Worm (Caenorhabditis elegans) whole organism, L1 larva: ENCODE data around the gene Y47D3A.31.

Experiments
- C16A3.4 ChIP-seq: fragments of 150-350 bp; optimal IDR thresholded peaks from 2 replicates; lab custom pipeline; 2014; ENCODE audit warnings: missing biosample characterization, missing genetic modification characterization
- C34B4.2 ChIP-seq: sonication (generic microtip); optimal IDR thresholded peaks from 2 replicates; lab custom pipeline; 2017; ENCODE audit warnings: mild to moderate bottlenecking, missing genetic modification characterization, missing compliant biosample characterization
- F16B12.6 ChIP-seq: fragments of 150-350 bp; optimal IDR thresholded peaks from 2 replicates; lab custom pipeline; 2014; ENCODE audit warnings: missing biosample characterization, missing genetic modification characterization
- Y116A8C.19 ChIP-seq: sonication (generic microtip); optimal IDR thresholded peaks from 2 replicates; lab custom pipeline; 2016; ENCODE audit warnings: missing compliant biosample characterization, missing genetic modification characterization, borderline replicate concordance
- aha-1 ChIP-seq: fragments of 150-350 bp; optimal IDR thresholded peaks from 2 replicates; lab custom pipeline; 2014; ENCODE audit warnings: missing biosample characterization, missing genetic modification characterization
- alr-1 ChIP-seq: fragments of 200-800 bp; sonication (Bioruptor generic); optimal IDR thresholded peaks from 2 replicates; lab custom pipeline; 2018; ENCODE audit warnings: borderline replicate concordance, mild to moderate bottlenecking, missing genetic modification characterization, missing compliant biosample characterization
- ama-1 ChIP-seq: fragments of 150-350 bp; optimal IDR thresholded peaks from 2 replicates; lab custom pipeline; 2014
- blmp-1 ChIP-seq: fragments of 150-350 bp; optimal IDR thresholded peaks from 2 replicates; lab custom pipeline; 2014; ENCODE audit warnings: missing biosample characterization, missing genetic modification characterization
- ceh-63 ChIP-seq: fragments of 200-800 bp; sonication (Bioruptor generic); optimal IDR thresholded peaks from 2 replicates; lab custom pipeline; 2018; ENCODE audit warnings: mild to moderate bottlenecking, missing genetic modification characterization, missing compliant biosample characterization
- ceh-8 ChIP-seq: fragments of 200-800 bp; sonication (Bioruptor generic); optimal IDR thresholded peaks from 2 replicates; lab custom pipeline; 2018; ENCODE audit warnings: mild to moderate bottlenecking, missing genetic modification characterization, moderate library complexity, missing compliant biosample characterization
- ceh-82 ChIP-seq, 3 experiments: fragments of 150-350 bp in 1 of 3; sonication (generic microtip) in 2 of 3; optimal IDR thresholded peaks; 2 replicates each; lab custom pipeline; 2014 to 2017; ENCODE audit warnings: missing biosample characterization in 3 of 3, missing genetic modification characterization in 3 of 3
- ceh-88 ChIP-seq: fragments of 200-800 bp; sonication (Bioruptor generic); IDR thresholded peaks from 2 replicates; pipeline ENCODE4 v1.3.6; 2022; ENCODE audit warnings: missing genetic modification characterization, missing compliant biosample characterization
- dpl-1 ChIP-seq, 3 experiments: fragments of 150-350 bp in 2 of 3; sonication (generic microtip) in 1 of 3; optimal IDR thresholded peaks; 2 replicates each; lab custom pipeline; 2014 to 2017; ENCODE audit warnings: missing biosample characterization in 3 of 3, missing genetic modification characterization in 3 of 3, missing genetic modification reagents in 3 of 3
- efl-1 ChIP-seq, 4 experiments: fragments of 150-350 bp; optimal IDR thresholded peaks in 3 of 4; peaks in 1 of 4; 1 replicate in 1 of 4; 2 replicates in 3 of 4; lab custom pipeline; 2014; ENCODE audit warnings: missing biosample characterization in 2 of 4, missing genetic modification characterization in 2 of 4, missing genetic modification reagents in 2 of 4
- egl-13 ChIP-seq: sonication (generic microtip); optimal IDR thresholded peaks from 2 replicates; lab custom pipeline; 2016; ENCODE audit warnings: missing genotype, missing genetic modification reagents, missing genetic modification characterization, missing compliant biosample characterization
- elt-3 ChIP-seq, 6 experiments: fragments of 150-350 bp in 1 of 6; sonication (generic microtip); optimal IDR thresholded peaks; 2 replicates each; lab custom pipeline; 2017 to 2018; ENCODE audit warnings: missing biosample characterization in 6 of 6, missing genetic modification characterization in 6 of 6, inconsistent platforms in 1 of 6
- fkh-10 ChIP-seq: sonication (generic microtip); optimal IDR thresholded peaks from 2 replicates; lab custom pipeline; 2017; ENCODE audit warnings: missing biosample characterization, missing genetic modification reagents, missing genetic modification characterization
- fos-1 ChIP-seq: fragments of 150-350 bp; optimal IDR thresholded peaks from 2 replicates; lab custom pipeline; 2014; ENCODE audit warnings: missing biosample characterization, missing genetic modification characterization
- grh-1 ChIP-seq: fragments of 200-800 bp; sonication (Bioruptor generic); IDR thresholded peaks from 2 replicates; pipeline ENCODE4 v1.3.6; 2022; ENCODE audit warnings: missing genetic modification reagents, missing genetic modification characterization, missing compliant biosample characterization
- irx-1 ChIP-seq: sonication (generic microtip); optimal IDR thresholded peaks from 2 replicates; lab custom pipeline; 2016; ENCODE audit warnings: missing genetic modification characterization, missing compliant biosample characterization
- isw-1 ChIP-seq: fragments of 200-800 bp; sonication (Bioruptor generic); IDR thresholded peaks from 2 replicates; pipeline ENCODE4 v1.3.6; 2022; ENCODE audit warnings: missing genetic modification characterization, missing compliant biosample characterization
- lin-13 ChIP-seq: fragments of 150-350 bp; optimal IDR thresholded peaks from 2 replicates; lab custom pipeline; 2014; ENCODE audit warnings: missing biosample characterization, missing genetic modification reagents, missing genetic modification characterization
- lin-14 ChIP-seq: fragments of 200-800 bp; sonication (Bioruptor generic); optimal IDR thresholded peaks from 2 replicates; lab custom pipeline; 2018; ENCODE audit warnings: mild to moderate bottlenecking, missing genetic modification characterization, moderate library complexity, missing compliant biosample characterization
- lin-35 ChIP-seq, 2 experiments: fragments of 150-350 bp; optimal IDR thresholded peaks; 2 replicates each; lab custom pipeline; 2014; ENCODE audit warnings: missing biosample characterization in 2 of 2, missing genetic modification characterization in 2 of 2, missing genetic modification reagents in 2 of 2
- lin-39 ChIP-seq: fragments of 150-350 bp; optimal IDR thresholded peaks from 2 replicates; lab custom pipeline; 2014; ENCODE audit warnings: missing biosample characterization, missing genetic modification reagents, missing genetic modification characterization
- lir-3 ChIP-seq: sonication (generic microtip); optimal IDR thresholded peaks from 2 replicates; lab custom pipeline; 2016; ENCODE audit warnings: mild to moderate bottlenecking, missing genetic modification characterization, moderate library complexity, missing compliant biosample characterization; ENCODE audit not compliant: poor library complexity
- mab-9 ChIP-seq: fragments of 200-800 bp; sonication (Bioruptor generic); IDR thresholded peaks from 2 replicates; pipeline ENCODE4 v1.3.6; 2022; ENCODE audit warnings: missing genetic modification reagents, missing genetic modification characterization, missing compliant biosample characterization
- mdl-1 ChIP-seq, 2 experiments: fragments of 150-350 bp; optimal IDR thresholded peaks; 2 replicates each; lab custom pipeline; 2014 to 2017; ENCODE audit warnings: missing biosample characterization in 2 of 2, missing genetic modification characterization in 2 of 2, inconsistent platforms in 1 of 2
- mef-2 ChIP-seq: fragments of 150-350 bp; optimal IDR thresholded peaks from 2 replicates; lab custom pipeline; 2014; ENCODE audit warnings: missing biosample characterization, missing genetic modification characterization
- mep-1 ChIP-seq: fragments of 150-350 bp; optimal IDR thresholded peaks from 2 replicates; lab custom pipeline; 2014; ENCODE audit warnings: missing biosample characterization, missing genetic modification characterization
- nhr-11 ChIP-seq: fragments of 150-350 bp; optimal IDR thresholded peaks from 2 replicates; lab custom pipeline; 2014; ENCODE audit warnings: missing biosample characterization, missing genetic modification characterization
- nhr-28 ChIP-seq: fragments of 150-350 bp; optimal IDR thresholded peaks from 2 replicates; lab custom pipeline; 2014; ENCODE audit warnings: missing biosample characterization, missing genetic modification characterization
- nhr-47 ChIP-seq: sonication (generic microtip); optimal IDR thresholded peaks from 2 replicates; lab custom pipeline; 2016; ENCODE audit warnings: mild to moderate bottlenecking, missing genetic modification characterization, moderate library complexity, missing compliant biosample characterization
- nhr-71 ChIP-seq: sonication (generic microtip); optimal IDR thresholded peaks from 2 replicates; lab custom pipeline; 2016; ENCODE audit warnings: mild to moderate bottlenecking, missing genetic modification characterization, moderate library complexity, missing compliant biosample characterization
- nhr-76 ChIP-seq: sonication (generic microtip); optimal IDR thresholded peaks from 2 replicates; lab custom pipeline; 2017; ENCODE audit warnings: missing biosample characterization, missing genetic modification characterization
- nhr-85 ChIP-seq: sonication (generic microtip); peaks from one replicate; lab custom pipeline; 2016; ENCODE audit warnings: missing genetic modification characterization, inconsistent platforms, missing compliant biosample characterization
- nhr-90 ChIP-seq: sonication (generic microtip); optimal IDR thresholded peaks from 2 replicates; lab custom pipeline; 2016; ENCODE audit warnings: mild to moderate bottlenecking, missing genetic modification characterization, missing compliant biosample characterization; ENCODE audit not compliant: poor library complexity
- pax-3 ChIP-seq: fragments of 200-800 bp; sonication (Bioruptor generic); optimal IDR thresholded peaks from 2 replicates; lab custom pipeline; 2018; ENCODE audit warnings: mild to moderate bottlenecking, missing genetic modification characterization, moderate library complexity, missing compliant biosample characterization
- rnt-1 ChIP-seq: sonication (generic microtip); optimal IDR thresholded peaks from 2 replicates; lab custom pipeline; 2016; ENCODE audit warnings: mild to moderate bottlenecking, missing genetic modification characterization, moderate library complexity, missing compliant biosample characterization
- sox-4 ChIP-seq: sonication (generic microtip); optimal IDR thresholded peaks from 2 replicates; lab custom pipeline; 2016; ENCODE audit warnings: missing genetic modification characterization, missing compliant biosample characterization
- sptf-1 ChIP-seq: fragments of 150-350 bp; optimal IDR thresholded peaks from 2 replicates; lab custom pipeline; 2014; ENCODE audit warnings: missing biosample characterization, missing genetic modification characterization
- sup-37 ChIP-seq: fragments of 200-800 bp; sonication (Bioruptor generic); optimal IDR thresholded peaks from 2 replicates; lab custom pipeline; 2018; ENCODE audit warnings: mild to moderate bottlenecking, missing genetic modification characterization, missing compliant biosample characterization
- swsn-7 ChIP-seq: sonication (generic microtip); optimal IDR thresholded peaks from 2 replicates; lab custom pipeline; 2016; ENCODE audit warnings: missing genetic modification characterization, missing compliant biosample characterization
- tlp-1 ChIP-seq: fragments of 150-350 bp; optimal IDR thresholded peaks from 2 replicates; lab custom pipeline; 2014; ENCODE audit warnings: missing biosample characterization, missing genetic modification characterization
- unc-130 ChIP-seq: fragments of 150-350 bp; optimal IDR thresholded peaks from 2 replicates; lab custom pipeline; 2017; ENCODE audit warnings: missing biosample characterization, missing genetic modification characterization, inconsistent platforms
- unc-30 ChIP-seq: sonication (generic microtip); optimal IDR thresholded peaks from 2 replicates; lab custom pipeline; 2017; ENCODE audit warnings: missing biosample characterization, missing genetic modification characterization
- unc-62 ChIP-seq: fragments of 150-350 bp; optimal IDR thresholded peaks from 2 replicates; lab custom pipeline; 2014; ENCODE audit warnings: missing biosample characterization, missing genetic modification reagents, missing genetic modification characterization
- unc-86 ChIP-seq: sonication (generic microtip); optimal IDR thresholded peaks from 2 replicates; lab custom pipeline; 2016; ENCODE audit warnings: missing genetic modification characterization, missing compliant biosample characterization
- unc-98 ChIP-seq: fragments of 200-800 bp; sonication (Bioruptor generic); IDR thresholded peaks from 2 replicates; pipeline ENCODE4 v1.3.6; 2022; ENCODE audit warnings: missing genetic modification characterization, missing compliant biosample characterization
- vab-15 ChIP-seq: sonication (generic microtip); optimal IDR thresholded peaks from 2 replicates; lab custom pipeline; 2017; ENCODE audit warnings: missing genotype, mild to moderate bottlenecking, missing genetic modification characterization, missing compliant biosample characterization
- zip-4 ChIP-seq: fragments of 200-800 bp; sonication (Bioruptor generic); optimal IDR thresholded peaks from 2 replicates; lab custom pipeline; 2018; ENCODE audit warnings: mild to moderate bottlenecking, missing genetic modification characterization, moderate library complexity, missing compliant biosample characterization
- ztf-11 ChIP-seq, 2 experiments: sonication (generic microtip); optimal IDR thresholded peaks; 2 replicates each; lab custom pipeline; 2016 to 2017; ENCODE audit warnings: missing genetic modification characterization in 2 of 2, missing biosample characterization in 1 of 2, missing compliant biosample characterization in 1 of 2
- ztf-4 ChIP-seq: fragments of 150-350 bp; optimal IDR thresholded peaks from 2 replicates; lab custom pipeline; 2014; ENCODE audit warnings: missing biosample characterization, missing genetic modification characterization

Y47D3A.31 gene

DNA sequence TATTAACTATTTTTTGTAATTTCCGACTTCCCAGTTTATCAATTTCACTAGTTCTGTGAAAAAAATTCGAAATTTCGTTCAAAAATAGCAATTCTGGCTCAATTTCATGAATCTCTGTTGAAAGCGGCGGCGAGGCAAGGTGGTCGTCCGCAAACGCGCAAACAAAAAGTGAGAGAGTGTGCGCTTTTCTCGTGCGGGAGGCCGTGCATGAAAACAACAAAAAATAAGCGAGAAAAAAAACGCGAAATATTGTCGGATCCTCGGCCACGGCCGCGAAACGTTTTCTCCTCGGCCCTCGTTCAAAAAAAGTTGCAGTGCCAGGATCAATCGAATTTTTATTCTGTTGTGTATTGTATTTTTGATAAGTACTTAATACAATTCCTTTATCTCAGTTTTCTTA is 44.3 kb downstream of the Y47D3A.31 start (continued):
- TF ChIP-seq mef-2 (tag; lab: Kevin White, UChicago) = no peak
- no peak for TF ChIP-seq nhr-28 (tag; lab: Kevin White, UChicago)
- TF ChIP-seq efl-1 (optimal IDR thresholded peaks at IDR 0.05; lab: Kevin White, UChicago) = peak; percentile 32 to 74
- TF ChIP-seq efl-1 (GFP tag; optimal IDR thresholded peaks at IDR 0.05 in 1 of 2; lab: Kevin White, UChicago) = peak; percentile 66 to 95
- peak; percentile 71 for TF ChIP-seq nhr-85 (tag; lab: Kevin White, UChicago)
- no peak for TF ChIP-seq nhr-76 (tag; lab: Kevin White, UChicago)
- no peak for TF ChIP-seq ama-1 (lab: Kevin White, UChicago)
- peak; percentile 46 for TF ChIP-seq zip-4 (GFP tag; lab: Kevin White, UChicago)
- TF ChIP-seq grh-1 = peak; percentile 59
- TF ChIP-seq isw-1 = peak; percentile 59
- TF ChIP-seq nhr-11 (tag; lab: Kevin White, UChicago) = no peak
- peak; percentile 67 for TF ChIP-seq irx-1 (tag; lab: Kevin White, UChicago)
- TF ChIP-seq mdl-1 (tag; optimal IDR thresholded peaks at IDR 0.05; lab: Kevin White, UChicago) = no peak
- TF ChIP-seq mep-1 (tag; lab: Kevin White, UChicago) = peak; percentile 38
- TF ChIP-seq nhr-90 (tag; lab: Kevin White, UChicago) = peak; percentile 77
- TF ChIP-seq mab-9 (GFP tag; lab: Robert Waterston, UW) = peak; percentile 64
- no peak for TF ChIP-seq ceh-88
- TF ChIP-seq sptf-1 (tag; lab: Kevin White, UChicago) = no peak
- TF ChIP-seq unc-62 (GFP tag; lab: Kevin White, UChicago) = no peak
- TF ChIP-seq pax-3 (tag; lab: Kevin White, UChicago) = peak; percentile 52
- TF ChIP-seq ceh-82 (tag; optimal IDR thresholded peaks at IDR 0.05; lab: Kevin White, UChicago) = peak; percentile 10 to 29 (median 14)
- TF ChIP-seq unc-86 (tag; lab: Kevin White, UChicago) = peak; percentile 46
- TF ChIP-seq elt-3 (tag; optimal IDR thresholded peaks at IDR 0.05; lab: Kevin White, UChicago) = no peak
- no peak for TF ChIP-seq sup-37
- peak; percentile 59 for TF ChIP-seq egl-13
- TF ChIP-seq nhr-47 (tag; lab: Kevin White, UChicago) = peak; percentile 82
- TF ChIP-seq unc-30 (tag; lab: Kevin White, UChicago) = no peak
- TF ChIP-seq ceh-63 (GFP tag; lab: Kevin White, UChicago) = no peak
- TF ChIP-seq ztf-11 (tag; optimal IDR thresholded peaks at IDR 0.05; lab: Kevin White, UChicago) = peak in 1 of 2 experiments; percentile 71
- no peak for TF ChIP-seq vab-15 (tag; lab: Kevin White, UChicago)
- TF ChIP-seq lir-3 (tag; lab: Kevin White, UChicago) = peak; percentile 81
- TF ChIP-seq fkh-10 (GFP tag; lab: Kevin White, UChicago) = no peak
- peak; percentile 57 for TF ChIP-seq sox-4 (tag; lab: Kevin White, UChicago)
- TF ChIP-seq ztf-4 (tag; lab: Kevin White, UChicago) = no peak
- peak; percentile 77 for TF ChIP-seq lin-14
- peak; percentile 93 for TF ChIP-seq rnt-1 (tag; lab: Kevin White, UChicago)
- TF ChIP-seq alr-1 (tag; lab: Kevin White, UChicago) = no peak
- no peak for TF ChIP-seq C34B4.2
- TF ChIP-seq lin-35 (GFP tag; optimal IDR thresholded peaks at IDR 0.05; lab: Kevin White, UChicago) = peak; percentile 32 to 59
- no peak for TF ChIP-seq tlp-1
- no peak for TF ChIP-seq blmp-1 (tag; lab: Kevin White, UChicago)
- TF ChIP-seq lin-13 (GFP tag; lab: Kevin White, UChicago) = no peak
- TF ChIP-seq nhr-71 (tag; lab: Kevin White, UChicago) = peak; percentile 77
- no peak for TF ChIP-seq lin-39 (tag; lab: Kevin White, UChicago)
- no peak for TF ChIP-seq unc-130
- peak; percentile 46; the same call in 1 of the 2 replicates for TF ChIP-seq unc-98 (GFP tag; lab: Robert Waterston, UW)
- no peak for TF ChIP-seq aha-1 (tag; lab: Kevin White, UChicago)
- no peak for TF ChIP-seq fos-1 (tag; lab: Kevin White, UChicago)
- TF ChIP-seq swsn-7 (tag; lab: Kevin White, UChicago) = peak; percentile 63
- peak; percentile 34 to 57 (median 56) for TF ChIP-seq dpl-1 (GFP tag; optimal IDR thresholded peaks at IDR 0.05; lab: Kevin White, UChicago)
- TF ChIP-seq F16B12.6 = no peak
- peak; percentile 36 for TF ChIP-seq ceh-8 (GFP tag; lab: Kevin White, UChicago)
- no peak for TF ChIP-seq C16A3.4 (tag; lab: Kevin White, UChicago)
- no peak for TF ChIP-seq Y116A8C.19 (tag; lab: Kevin White, UChicago)
